Fruit fly (Drosophila melanogaster) whole organism, embryonic: ENCODE results near the gene zetaCOP.

Experiments
- Asciz ChIP-seq: fragments of 200-800 bp; sonication (Bioruptor generic); optimal IDR thresholded peaks from 2 replicates; lab custom pipeline; 2017; ENCODE audit warnings: missing biosample characterization, mild to moderate bottlenecking, missing genetic modification characterization, missing genetic modification reagents
- Atf6 ChIP-seq: fragments of 200-800 bp; sonication (Bioruptor generic); IDR thresholded peaks from 2 replicates; pipeline ENCODE4 v1.3.6; 2022; ENCODE audit warnings: missing biosample characterization, missing genetic modification characterization
- CG11696 ChIP-seq: fragments of 200-800 bp; sonication (Bioruptor generic); IDR thresholded peaks from 2 replicates; pipeline ENCODE4 v1.3.6; 2022; ENCODE audit warnings: missing biosample characterization, missing genetic modification characterization
- CG13123 ChIP-seq: fragments of 200-800 bp; sonication (Bioruptor generic); optimal IDR thresholded peaks from 2 replicates; lab custom pipeline; 2016; ENCODE audit warnings: missing biosample characterization, missing genetic modification characterization
- CG14441 ChIP-seq: fragments of 200-800 bp; sonication (Bioruptor generic); IDR thresholded peaks from 2 replicates; pipeline ENCODE4 v1.3.6; 2022; ENCODE audit warnings: missing biosample characterization, missing genetic modification characterization
- CG14965 ChIP-seq: fragments of 200-800 bp; sonication (Bioruptor generic); optimal IDR thresholded peaks from 2 replicates; lab custom pipeline; 2016; ENCODE audit warnings: missing biosample characterization, missing genetic modification characterization, borderline replicate concordance
- CG15514 ChIP-seq: fragments of 200-800 bp; sonication (Bioruptor generic); optimal IDR thresholded peaks from 3 replicates; lab custom pipeline; 2017; ENCODE audit warnings: missing biosample characterization, missing genetic modification characterization, mild to moderate bottlenecking, moderate library complexity, missing genetic modification reagents
- CG16863 ChIP-seq: fragments of 200-800 bp; sonication (Bioruptor generic); optimal IDR thresholded peaks from 3 replicates; lab custom pipeline; 2016; ENCODE audit warnings: missing biosample characterization, missing genetic modification characterization
- CG17328 ChIP-seq: fragments of 200-800 bp; sonication (Bioruptor generic); IDR thresholded peaks from 2 replicates; pipeline ENCODE4 v1.3.6; 2022; ENCODE audit warnings: missing biosample characterization, missing genetic modification characterization
- CG18599 ChIP-seq: fragments of 200-800 bp; sonication (Bioruptor generic); optimal IDR thresholded peaks from 3 replicates; lab custom pipeline; 2017; ENCODE audit warnings: missing biosample characterization, missing genetic modification characterization, mild to moderate bottlenecking, moderate library complexity, missing genetic modification reagents
- CG2129 ChIP-seq: fragments of 200-800 bp; sonication (Bioruptor generic); IDR thresholded peaks from 2 replicates; pipeline ENCODE4 v1.3.6; 2022; ENCODE audit warnings: missing biosample characterization, missing genetic modification characterization; ENCODE audit not compliant: partially characterized antibody
- CG31441 ChIP-seq: fragments of 200-800 bp; sonication (Bioruptor generic); IDR thresholded peaks from 2 replicates; pipeline ENCODE4 v1.3.6; 2022; ENCODE audit warnings: missing biosample characterization, missing genetic modification characterization
- CG32772 ChIP-seq: fragments of 200-800 bp; sonication (Bioruptor generic); IDR thresholded peaks from 2 replicates; pipeline ENCODE4 v1.3.6; 2022; ENCODE audit warnings: missing biosample characterization, missing genetic modification characterization
- CG5953 ChIP-seq: fragments of 200-800 bp; sonication (Bioruptor generic); IDR thresholded peaks from 2 replicates; pipeline ENCODE4 v1.3.6; 2022; ENCODE audit warnings: missing biosample characterization, missing genetic modification characterization
- CG6765 ChIP-seq: fragments of 200-800 bp; sonication (Bioruptor generic); optimal IDR thresholded peaks from 3 replicates; lab custom pipeline; 2017; ENCODE audit warnings: missing biosample characterization, mild to moderate bottlenecking, missing genetic modification characterization
- CG9437 ChIP-seq: fragments of 200-800 bp; sonication (Bioruptor generic); optimal IDR thresholded peaks from 2 replicates; lab custom pipeline; 2018; ENCODE audit warnings: missing biosample characterization, mild to moderate bottlenecking, missing genetic modification characterization
- CoRest ChIP-seq: fragments of 200-800 bp; sonication (Bioruptor generic); optimal IDR thresholded peaks from 3 replicates; lab custom pipeline; 2018; ENCODE audit warnings: missing biosample characterization, mild to moderate bottlenecking, missing genetic modification characterization, moderate library complexity
- CrebB ChIP-seq: fragments of 200-800 bp; sonication (Bioruptor generic); optimal IDR thresholded peaks from 3 replicates; lab custom pipeline; 2018; ENCODE audit warnings: missing biosample characterization, mild to moderate bottlenecking, missing genetic modification characterization
- Dref ChIP-seq: fragments of 200-800 bp; sonication (Bioruptor generic); IDR thresholded peaks from 2 replicates; pipeline ENCODE4 v1.3.6; 2022; ENCODE audit warnings: missing biosample characterization, missing genetic modification characterization
- Elba2 ChIP-seq: fragments of 200-800 bp; sonication (Bioruptor generic); optimal IDR thresholded peaks from 3 replicates; lab custom pipeline; 2016; ENCODE audit warnings: missing biosample characterization, missing genetic modification characterization
- GATAe ChIP-seq: fragments of 200-800 bp; sonication (Bioruptor generic); conservative IDR thresholded peaks from 2 replicates; pipeline ENCODE4 v1.3.6; 2022; ENCODE audit warnings: missing biosample characterization, missing genetic modification characterization
- Gug ChIP-seq: fragments of 200-800 bp; sonication (Bioruptor generic); IDR thresholded peaks from 4 replicates; pipeline ENCODE4 v1.3.6; 2022; ENCODE audit warnings: missing biosample characterization, missing genetic modification characterization
- H15 ChIP-seq: fragments of 200-800 bp; sonication (Bioruptor generic); IDR thresholded peaks from 3 replicates; pipeline ENCODE4 v1.3.6; 2022; ENCODE audit warnings: missing biosample characterization, missing genetic modification characterization
- HLH3B ChIP-seq: fragments of 200-800 bp; sonication (Bioruptor generic); IDR thresholded peaks from 2 replicates; pipeline ENCODE4 v1.3.6; 2022; ENCODE audit warnings: missing biosample characterization, missing genetic modification characterization
- HLH4C ChIP-seq: fragments of 200-800 bp; sonication (Bioruptor generic); IDR thresholded peaks from 3 replicates; pipeline ENCODE4 v1.3.6; 2022; ENCODE audit warnings: missing biosample characterization, missing genetic modification characterization; ENCODE audit not compliant: partially characterized antibody
- HLH54F ChIP-seq: fragments of 200-800 bp; sonication (Bioruptor generic); optimal IDR thresholded peaks from 3 replicates; lab custom pipeline; 2016; ENCODE audit warnings: missing biosample characterization, missing genetic modification characterization
- HmgZ ChIP-seq: fragments of 200-800 bp; sonication (Bioruptor generic); optimal IDR thresholded peaks from 2 replicates; lab custom pipeline; 2018; ENCODE audit warnings: missing biosample characterization, mild to moderate bottlenecking, missing genetic modification characterization
- Hr51 ChIP-seq, 2 experiments: fragments of 200-800 bp; sonication (Bioruptor generic); optimal IDR thresholded peaks; 2 replicates in 1 of 2; 3 replicates in 1 of 2; lab custom pipeline; 2016 to 2018; ENCODE audit warnings: missing biosample characterization in 2 of 2, missing genetic modification characterization in 2 of 2, mild to moderate bottlenecking in 1 of 2, moderate library complexity in 1 of 2
- Jarid2 ChIP-seq: fragments of 200-800 bp; sonication (Bioruptor generic); optimal IDR thresholded peaks from 3 replicates; lab custom pipeline; 2017; ENCODE audit warnings: mild to moderate bottlenecking, missing biosample characterization, missing genetic modification reagents, missing genetic modification characterization
- Sox102F ChIP-seq: fragments of 200-800 bp; sonication (Bioruptor generic); optimal IDR thresholded peaks from 2 replicates; lab custom pipeline; 2018; ENCODE audit warnings: missing biosample characterization, mild to moderate bottlenecking, missing genetic modification characterization, moderate library complexity
- abd-A ChIP-seq: fragments of 200-800 bp; sonication (Bioruptor generic); optimal IDR thresholded peaks from 3 replicates; lab custom pipeline; 2019; ENCODE audit warnings: missing biosample characterization, mild to moderate bottlenecking, missing genetic modification characterization, moderate library complexity
- ato ChIP-seq: fragments of 200-800 bp; sonication (Bioruptor generic); IDR thresholded peaks from 2 replicates; pipeline ENCODE4 v1.3.6; 2022; ENCODE audit warnings: missing biosample characterization, missing genetic modification characterization; ENCODE audit not compliant: partially characterized antibody
- bab2 ChIP-seq: fragments of 200-800 bp; sonication (Bioruptor generic); optimal IDR thresholded peaks from 2 replicates; lab custom pipeline; 2016; ENCODE audit warnings: missing biosample characterization, missing genetic modification characterization
- cg ChIP-seq: fragments of 200-800 bp; sonication (Bioruptor generic); optimal IDR thresholded peaks from 3 replicates; lab custom pipeline; 2019; ENCODE audit warnings: missing biosample characterization, mild to moderate bottlenecking, missing genetic modification characterization, moderate library complexity
- croc ChIP-seq: fragments of 200-800 bp; sonication (Bioruptor generic); conservative IDR thresholded peaks from 3 replicates; pipeline ENCODE4 v1.3.6; 2022; ENCODE audit warnings: missing biosample characterization, missing genetic modification characterization
- en ChIP-seq: fragments of 200-800 bp; sonication (Bioruptor generic); optimal IDR thresholded peaks from 2 replicates; lab custom pipeline; 2016; ENCODE audit warnings: missing biosample characterization, missing genetic modification characterization
- ewg ChIP-seq: fragments of 200-800 bp; sonication (Bioruptor generic); optimal IDR thresholded peaks from 3 replicates; lab custom pipeline; 2017; ENCODE audit warnings: mild to moderate bottlenecking, missing biosample characterization, missing genetic modification reagents, missing genetic modification characterization
- fd64A ChIP-seq: fragments of 200-800 bp; sonication (Bioruptor generic); optimal IDR thresholded peaks from 3 replicates; lab custom pipeline; 2018; ENCODE audit warnings: missing biosample characterization, mild to moderate bottlenecking, missing genetic modification characterization
- gsb-n ChIP-seq: fragments of 200-800 bp; sonication (Bioruptor generic); optimal IDR thresholded peaks from 3 replicates; lab custom pipeline; 2018; ENCODE audit warnings: missing biosample characterization, mild to moderate bottlenecking, missing genetic modification characterization
- ken ChIP-seq: fragments of 200-800 bp; sonication (Bioruptor generic); IDR thresholded peaks from 3 replicates; pipeline ENCODE4 v1.3.6; 2022; ENCODE audit warnings: missing biosample characterization, missing genetic modification characterization
- lola ChIP-seq, 3 experiments: fragments of >200 bp in 2 of 3; fragments of 200-800 bp in 1 of 3; sonication (Bioruptor generic) in 1 of 3; optimal IDR thresholded peaks; 2 replicates each; lab custom pipeline; 2017 to 2019; ENCODE audit warnings: missing biosample characterization in 3 of 3, missing genetic modification characterization in 3 of 3, mild to moderate bottlenecking in 1 of 3, moderate library complexity in 1 of 3
- nerfin-2 ChIP-seq: fragments of 200-800 bp; sonication (Bioruptor generic); IDR thresholded peaks from 2 replicates; pipeline ENCODE4 v1.3.6; 2022; ENCODE audit warnings: missing biosample characterization, missing genetic modification characterization; ENCODE audit not compliant: partially characterized antibody
- psq ChIP-seq: fragments of 200-800 bp; sonication (Bioruptor generic); optimal IDR thresholded peaks from 2 replicates; lab custom pipeline; 2017; ENCODE audit warnings: missing biosample characterization, missing genetic modification characterization
- schlank ChIP-seq: fragments of 200-800 bp; sonication (Bioruptor generic); optimal IDR thresholded peaks from 2 replicates; lab custom pipeline; 2018; ENCODE audit warnings: missing biosample characterization, mild to moderate bottlenecking, missing genetic modification characterization
- scrt ChIP-seq: fragments of 200-800 bp; sonication (Bioruptor generic); optimal IDR thresholded peaks from 2 replicates; lab custom pipeline; 2018; ENCODE audit warnings: missing biosample characterization, mild to moderate bottlenecking, missing genetic modification characterization, moderate library complexity
- sens ChIP-seq: fragments of 200-800 bp; sonication (Bioruptor generic); peaks from one replicate; lab custom pipeline; 2016; ENCODE audit warnings: missing biosample characterization, missing genetic modification characterization
- slou ChIP-seq: fragments of 200-800 bp; sonication (Bioruptor generic); optimal IDR thresholded peaks from 3 replicates; lab custom pipeline; 2016; ENCODE audit warnings: missing biosample characterization, missing genetic modification characterization
- trem ChIP-seq: fragments of 200-800 bp; optimal IDR thresholded peaks from 3 replicates; lab custom pipeline; 2019; ENCODE audit warnings: missing biosample characterization, mild to moderate bottlenecking, missing genetic modification characterization, moderate library complexity
- trh ChIP-seq: fragments of 200-800 bp; sonication (Bioruptor generic); optimal IDR thresholded peaks from 2 replicates; lab custom pipeline; 2016; ENCODE audit warnings: missing biosample characterization, missing genetic modification characterization
- tx ChIP-seq: fragments of 200-800 bp; sonication (Bioruptor generic); optimal IDR thresholded peaks from 2 replicates; lab custom pipeline; 2016; ENCODE audit warnings: missing biosample characterization, missing genetic modification characterization

The zetaCOP gene

DNA sequence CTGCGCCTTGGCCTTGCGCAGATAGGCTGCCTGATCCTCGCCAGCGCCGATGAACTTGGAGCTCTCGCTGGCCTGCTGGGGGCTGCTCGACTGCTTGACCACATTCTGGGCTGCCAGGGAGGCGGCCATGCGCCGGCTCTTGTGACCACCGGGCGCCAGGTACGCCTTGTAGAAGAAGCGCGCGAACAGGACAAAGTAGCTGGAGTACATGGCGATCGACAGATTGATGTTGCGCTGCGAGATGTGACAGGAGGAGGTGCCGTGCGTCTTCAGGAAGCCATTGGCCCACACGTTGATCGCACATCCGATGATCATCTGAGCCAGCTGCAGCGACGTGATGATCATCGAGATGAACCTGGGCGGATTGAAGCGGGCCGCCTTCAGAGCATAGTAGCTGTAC is 23.3 kb downstream of the zetaCOP start (continued):
- TF ChIP-seq gsb-n (tag; lab: Kevin White, UChicago): no peak
- no peak for TF ChIP-seq CG16863 (GFP tag; lab: Kevin White, UChicago)
- no peak for TF ChIP-seq HLH4C
- TF ChIP-seq Hr51 (GFP tag; optimal IDR thresholded peaks at IDR 0.05; lab: Kevin White, UChicago): no peak
- no peak for TF ChIP-seq fd64A (GFP tag; lab: Kevin White, UChicago)
- TF ChIP-seq CG6765 (GFP tag; lab: Kevin White, UChicago): no peak
- no peak for TF ChIP-seq Sox102F
- no peak for TF ChIP-seq Gug
- no peak for TF ChIP-seq ato (GFP tag; lab: Robert Waterston, UW)
- TF ChIP-seq HmgZ: no peak
- TF ChIP-seq ken (GFP tag; lab: Robert Waterston, UW): no peak
- TF ChIP-seq abd-A: no peak
- 0 out of 2 replicates have a peak, but pooled peaks have one; percentile 16 for TF ChIP-seq CG5953 (GFP tag; lab: Robert Waterston, UW)
- TF ChIP-seq Asciz: no peak
- peak; percentile 7 for TF ChIP-seq sens (GFP tag; lab: Kevin White, UChicago)
- TF ChIP-seq ewg (GFP tag; lab: Kevin White, UChicago): no peak
- no peak for TF ChIP-seq trh
- no peak for TF ChIP-seq CG15514
- no peak for TF ChIP-seq Jarid2 (GFP tag; lab: Kevin White, UChicago)
- no peak for TF ChIP-seq GATAe (GFP tag; lab: Robert Waterston, UW)

DNA sequence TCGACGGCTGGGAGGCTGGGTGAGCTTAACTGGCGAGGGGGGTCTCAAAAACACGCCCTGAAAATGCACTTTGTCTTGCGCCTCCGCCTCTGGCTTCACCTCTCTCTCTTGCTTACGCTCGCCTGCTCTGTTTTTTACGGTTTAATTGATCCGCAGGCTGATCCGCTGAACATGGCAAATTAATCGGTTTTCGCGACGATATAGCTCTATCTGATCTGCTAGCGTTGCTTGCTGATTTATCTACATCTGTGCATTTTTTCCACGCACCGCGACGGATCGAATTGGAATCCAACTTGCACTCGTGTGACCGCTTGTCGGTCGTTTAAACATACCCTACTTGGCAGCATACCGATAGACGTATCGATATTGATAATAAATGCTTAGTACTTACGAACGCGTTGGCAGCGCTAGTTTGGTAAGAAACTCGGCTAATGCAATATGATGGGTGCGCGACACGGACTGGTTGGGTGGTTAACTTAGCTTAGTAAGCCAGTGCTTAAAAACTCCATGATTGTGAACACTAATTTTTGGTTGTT is 25.7 kb downstream of the zetaCOP start, which contains the start of gene Abl:
Abl (minus strand) TSS at position 305 of the 536 bp plus-strand sequence.
- TF ChIP-seq H15 (no peak; the same call in 2 of the 3 replicates), psq (GFP tag; lab: Kevin White, UChicago) (no peak), croc (peak; percentile 19; the same call in 2 of the 3 replicates), HLH3B (0 out of 2 replicates have a peak, but pooled peaks have one; percentile 18), CrebB (tag; lab: Kevin White, UChicago) (peak; percentile 78), Atf6 (GFP tag; lab: Robert Waterston, UW) (peak; percentile 45), CG18599 (GFP tag; lab: Kevin White, UChicago) (peak; percentile 78), CG11696 (no peak), scrt (GFP tag; lab: Kevin White, UChicago) (peak; percentile 14), Elba2 (GFP tag; lab: Kevin White, UChicago) (peak; percentile 84), CG32772 (GFP tag; lab: Robert Waterston, UW) (no peak), schlank (tag; lab: Kevin White, UChicago) (no peak), CG2129 (GFP tag; lab: Robert Waterston, UW) (peak; percentile 56), cg (GFP tag; lab: Kevin White, UChicago) (peak; percentile 74), nerfin-2 (GFP tag; lab: Robert Waterston, UW) (peak; percentile 50; the same call in 1 of the 2 replicates), CG17328 (GFP tag; lab: Robert Waterston, UW) (no peak; the same call in 1 of the 2 replicates), HLH54F (GFP tag; lab: Kevin White, UChicago) (peak; percentile 85), CoRest (tag; lab: Kevin White, UChicago) (peak; percentile 74), slou (GFP tag; lab: Kevin White, UChicago) (peak; percentile 29), CG14965 (GFP tag; lab: Kevin White, UChicago) (peak; percentile 23), bab2 (GFP tag; lab: Kevin White, UChicago) (peak; percentile 41), CG14441 (GFP tag; lab: Robert Waterston, UW) (0 out of 2 replicates have a peak, but pooled peaks have one; percentile 20), lola (GFP tag; optimal IDR thresholded peaks at IDR 0.05; lab: Kevin White, UChicago) (no peak), CG31441 (GFP tag; lab: Robert Waterston, UW) (no peak), en (GFP tag; lab: Kevin White, UChicago) (peak; percentile 32), Dref (GFP tag; lab: Robert Waterston, UW) (peak; percentile 93), CG9437 (GFP tag; lab: Kevin White, UChicago) (no peak), tx (peak; percentile 68), CG13123 (GFP tag; lab: Kevin White, UChicago) (peak; percentile 70), trem (peak; percentile 100)
